Fruit fly (Drosophila melanogaster): ENCODE measurements around the gene bsh.

DNA sequence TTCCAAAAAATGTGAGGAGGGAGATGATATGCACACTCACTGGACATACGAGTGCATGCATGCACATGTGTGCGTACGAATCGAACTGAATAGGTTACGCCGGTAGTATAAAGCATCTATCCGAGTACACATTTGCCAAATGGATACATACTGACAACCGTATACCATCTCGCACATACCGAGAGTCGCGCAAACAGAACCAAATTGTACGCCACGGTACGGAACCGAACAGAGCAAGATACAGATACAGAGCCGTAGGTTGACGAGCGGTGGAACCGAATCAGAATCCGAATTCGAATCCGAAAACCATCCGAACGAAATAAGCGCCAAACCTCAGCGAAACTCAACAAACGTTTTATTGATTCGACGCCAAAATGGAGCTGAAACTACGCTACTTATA lies 13.9 kb downstream of the bsh start:
- TF ChIP-seq Snoo (tag; optimal IDR thresholded peaks at IDR 0.05) (no peak), D1 (tag; optimal IDR thresholded peaks at IDR 0.05) (no peak), gl (tag; optimal IDR thresholded peaks at IDR 0.05) (no peak), CG34367 (tag; optimal IDR thresholded peaks at IDR 0.05) (no peak), EcR (GFP tag; optimal IDR thresholded peaks at IDR 0.05) (no peak), CG17806 (tag; optimal IDR thresholded peaks at IDR 0.05) (no peak), Pif1A (GFP tag; optimal IDR thresholded peaks at IDR 0.05) (no peak), CG32121 (GFP tag; IDR thresholded peaks at IDR 0.05) (no peak), CG9948 (tag; optimal IDR thresholded peaks at IDR 0.05) (no peak)

All from whole organism, pupa.